Worm (Caenorhabditis elegans) whole organism, mixed stage, embryonic: ENCODE results near the gene idpp-1.

Experiments
- M03D4.4 ChIP-seq: sonication (generic microtip); optimal IDR thresholded peaks from 2 replicates; lab custom pipeline; 2017; ENCODE audit warnings: mild to moderate bottlenecking, missing genetic modification characterization, missing compliant biosample characterization
- bed-3 ChIP-seq: fragments of 200-800 bp; sonication (Bioruptor generic); optimal IDR thresholded peaks from 3 replicates; lab custom pipeline; 2018; ENCODE audit warnings: mild to moderate bottlenecking, missing genetic modification characterization, moderate library complexity, missing compliant biosample characterization
- blmp-1 ChIP-seq: fragments of 150-350 bp; optimal IDR thresholded peaks from 2 replicates; lab custom pipeline; 2014; ENCODE audit warnings: missing biosample characterization, missing genetic modification characterization
- ceh-39 ChIP-seq: fragments of 150-350 bp; optimal IDR thresholded peaks from 2 replicates; lab custom pipeline; 2014; ENCODE audit warnings: missing biosample characterization, missing genetic modification characterization
- ceh-83 ChIP-seq: fragments of 200-800 bp; sonication (Bioruptor generic); optimal IDR thresholded peaks from 2 replicates; lab custom pipeline; 2018; ENCODE audit warnings: mild to moderate bottlenecking, missing genetic modification characterization, missing compliant biosample characterization
- ces-1 ChIP-seq: fragments of 150-350 bp; optimal IDR thresholded peaks from 2 replicates; lab custom pipeline; 2014; ENCODE audit warnings: missing biosample characterization, missing genetic modification reagents, missing genetic modification characterization
- cnd-1 ChIP-seq: fragments of 200-800 bp; sonication (Bioruptor generic); optimal IDR thresholded peaks from 2 replicates; lab custom pipeline; 2018; ENCODE audit warnings: mild to moderate bottlenecking, missing genetic modification characterization, missing compliant biosample characterization
- drap-1 ChIP-seq: fragments of 200-800 bp; sonication (Bioruptor generic); optimal IDR thresholded peaks from 3 replicates; lab custom pipeline; 2018; ENCODE audit warnings: mild to moderate bottlenecking, missing genetic modification characterization, missing compliant biosample characterization
- elt-1 ChIP-seq: sonication (generic microtip); optimal IDR thresholded peaks from 2 replicates; lab custom pipeline; 2017; ENCODE audit warnings: missing genetic modification characterization, mild to moderate bottlenecking, missing compliant biosample characterization, antibody characterized with exemption, moderate library complexity, borderline replicate concordance; ENCODE audit not compliant: insufficient read depth
- elt-3 ChIP-seq: fragments of 150-350 bp; optimal IDR thresholded peaks from 2 replicates; lab custom pipeline; 2014; ENCODE audit warnings: missing biosample characterization, missing genetic modification characterization
- flh-1 ChIP-seq: fragments of 200-800 bp; sonication (Bioruptor generic); optimal IDR thresholded peaks from 2 replicates; lab custom pipeline; 2018; ENCODE audit warnings: mild to moderate bottlenecking, missing genetic modification characterization, moderate library complexity, missing compliant biosample characterization
- ham-2 ChIP-seq: fragments of 200-800 bp; sonication (Bioruptor generic); optimal IDR thresholded peaks from 2 replicates; lab custom pipeline; 2018; ENCODE audit warnings: mild to moderate bottlenecking, missing genetic modification characterization, missing compliant biosample characterization
- hlh-1 ChIP-seq: fragments of 150-350 bp; optimal IDR thresholded peaks from 2 replicates; lab custom pipeline; 2014; ENCODE audit warnings: missing biosample characterization, missing genetic modification reagents, missing genetic modification characterization
- lin-13 ChIP-seq: fragments of 150-350 bp; optimal IDR thresholded peaks from 2 replicates; lab custom pipeline; 2014; ENCODE audit warnings: missing biosample characterization, missing genetic modification characterization
- lin-32 ChIP-seq: fragments of 200-800 bp; sonication (Bioruptor generic); optimal IDR thresholded peaks from 2 replicates; lab custom pipeline; 2018; ENCODE audit warnings: mild to moderate bottlenecking, missing genetic modification characterization, missing compliant biosample characterization
- lsy-2 ChIP-seq: fragments of 150-350 bp; optimal IDR thresholded peaks from 2 replicates; lab custom pipeline; 2014; ENCODE audit warnings: missing biosample characterization, missing genetic modification characterization
- mab-5 ChIP-seq: fragments of 150-350 bp; optimal IDR thresholded peaks from 2 replicates; lab custom pipeline; 2014; ENCODE audit warnings: missing biosample characterization, missing genetic modification characterization
- mep-1 ChIP-seq: fragments of 150-350 bp; optimal IDR thresholded peaks from 2 replicates; lab custom pipeline; 2017; ENCODE audit warnings: missing biosample characterization, missing genetic modification reagents, missing genetic modification characterization, inconsistent platforms
- mls-2 ChIP-seq: sonication (generic microtip); optimal IDR thresholded peaks from 2 replicates; lab custom pipeline; 2016; ENCODE audit warnings: mild to moderate bottlenecking, missing genetic modification characterization, moderate library complexity, missing compliant biosample characterization
- nhr-12 ChIP-seq: fragments of 150-350 bp; optimal IDR thresholded peaks from 2 replicates; lab custom pipeline; 2014; ENCODE audit warnings: missing biosample characterization, missing genetic modification characterization
- nhr-2 ChIP-seq: fragments of 150-350 bp; optimal IDR thresholded peaks from 2 replicates; lab custom pipeline; 2014; ENCODE audit warnings: missing biosample characterization, missing genetic modification characterization
- nhr-237 ChIP-seq: fragments of 150-350 bp; optimal IDR thresholded peaks from 2 replicates; lab custom pipeline; 2014; ENCODE audit warnings: missing biosample characterization, missing genetic modification characterization
- nhr-28 ChIP-seq: fragments of 150-350 bp; optimal IDR thresholded peaks from 2 replicates; lab custom pipeline; 2014; ENCODE audit warnings: missing biosample characterization, missing genetic modification characterization
- nhr-76 ChIP-seq: sonication (generic microtip); optimal IDR thresholded peaks from 2 replicates; lab custom pipeline; 2017; ENCODE audit warnings: missing biosample characterization, missing genetic modification characterization
- pha-4 ChIP-seq: fragments of 150-350 bp; optimal IDR thresholded peaks from 2 replicates; lab custom pipeline; 2018; ENCODE audit warnings: missing biosample characterization, missing genetic modification reagents, missing genetic modification characterization
- sem-2 ChIP-seq: fragments of 200-800 bp; sonication (Bioruptor generic); optimal IDR thresholded peaks from 2 replicates; lab custom pipeline; 2018; ENCODE audit warnings: mild to moderate bottlenecking, missing genetic modification characterization, missing compliant biosample characterization
- snpc-4 ChIP-seq: fragments of 150-350 bp; optimal IDR thresholded peaks from 2 replicates; lab custom pipeline; 2014; ENCODE audit warnings: missing biosample characterization, missing genetic modification characterization
- sptf-1 ChIP-seq: sonication (generic microtip); optimal IDR thresholded peaks from 2 replicates; lab custom pipeline; 2017; ENCODE audit warnings: mild to moderate bottlenecking, missing genetic modification characterization, moderate library complexity, missing compliant biosample characterization
- tbx-8 ChIP-seq: fragments of 200-800 bp; sonication (Bioruptor generic); optimal IDR thresholded peaks from 2 replicates; lab custom pipeline; 2018; ENCODE audit warnings: mild to moderate bottlenecking, missing genetic modification characterization, moderate library complexity, missing compliant biosample characterization
- unc-39 ChIP-seq: fragments of 150-350 bp; optimal IDR thresholded peaks from 2 replicates; lab custom pipeline; 2014; ENCODE audit warnings: missing biosample characterization, missing genetic modification characterization
- unc-62 ChIP-seq: fragments of 150-350 bp; optimal IDR thresholded peaks from 2 replicates; lab custom pipeline; 2014; ENCODE audit warnings: missing biosample characterization, missing genetic modification reagents, missing genetic modification characterization
- zip-8 ChIP-seq: fragments of 150-350 bp; optimal IDR thresholded peaks from 2 replicates; lab custom pipeline; 2014; ENCODE audit warnings: missing biosample characterization, missing genetic modification characterization

The idpp-1 gene

DNA sequence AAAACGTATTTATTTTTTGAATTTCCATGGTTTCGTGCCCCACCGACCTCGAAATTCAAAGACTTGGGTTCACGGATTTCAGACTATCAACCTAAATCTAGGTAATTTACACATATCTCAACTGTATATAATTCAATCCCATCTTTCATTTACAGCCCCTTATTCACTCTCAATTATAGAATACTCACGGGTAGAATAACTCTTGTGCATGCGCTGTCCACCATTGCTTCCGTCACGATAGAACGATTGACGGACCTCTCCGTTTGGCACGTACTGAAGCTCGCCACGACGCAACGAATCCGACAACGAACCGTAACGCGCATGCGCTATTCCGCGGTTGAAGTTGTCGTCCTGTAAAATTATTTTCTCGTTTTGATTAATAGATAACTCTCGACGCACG, 11.8 kb upstream of the idpp-1 start:
- no peak for TF ChIP-seq nhr-28 (tag; lab: Kevin White, UChicago)
- no peak for TF ChIP-seq pha-4
- no peak for TF ChIP-seq mls-2 (tag; lab: Kevin White, UChicago)
- TF ChIP-seq bed-3 (GFP tag; lab: Kevin White, UChicago): no peak
- TF ChIP-seq mep-1: no peak
- no peak for TF ChIP-seq nhr-12 (tag; lab: Kevin White, UChicago)
- TF ChIP-seq hlh-1 (tag; lab: Kevin White, UChicago): no peak
- TF ChIP-seq zip-8 (tag; lab: Kevin White, UChicago): no peak
- no peak for TF ChIP-seq nhr-2
- no peak for TF ChIP-seq M03D4.4
- TF ChIP-seq elt-1: no peak

DNA sequence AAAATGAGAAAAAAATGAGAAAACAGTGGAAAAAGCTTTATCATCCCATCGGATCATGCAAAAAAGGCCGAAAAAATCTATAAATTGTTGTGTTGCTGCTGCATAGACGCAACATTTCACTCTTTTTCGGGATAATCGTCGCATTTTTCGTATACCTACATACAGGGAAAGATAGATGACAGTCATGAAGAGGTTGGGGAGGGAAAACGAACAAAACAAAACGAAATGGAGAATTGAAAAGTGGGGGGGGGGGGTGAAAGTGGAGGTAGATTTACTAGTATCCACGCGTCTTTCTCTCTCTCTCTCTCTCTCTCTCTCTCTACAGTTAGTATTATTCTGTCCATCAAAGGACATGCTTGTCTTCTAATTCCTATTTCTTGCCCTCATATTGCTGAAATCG, 4.0 kb downstream of the idpp-1 start:
- TF ChIP-seq blmp-1 (tag; lab: Kevin White, UChicago): peak; percentile 41
- no peak for TF ChIP-seq tbx-8 (GFP tag; lab: Kevin White, UChicago)

DNA sequence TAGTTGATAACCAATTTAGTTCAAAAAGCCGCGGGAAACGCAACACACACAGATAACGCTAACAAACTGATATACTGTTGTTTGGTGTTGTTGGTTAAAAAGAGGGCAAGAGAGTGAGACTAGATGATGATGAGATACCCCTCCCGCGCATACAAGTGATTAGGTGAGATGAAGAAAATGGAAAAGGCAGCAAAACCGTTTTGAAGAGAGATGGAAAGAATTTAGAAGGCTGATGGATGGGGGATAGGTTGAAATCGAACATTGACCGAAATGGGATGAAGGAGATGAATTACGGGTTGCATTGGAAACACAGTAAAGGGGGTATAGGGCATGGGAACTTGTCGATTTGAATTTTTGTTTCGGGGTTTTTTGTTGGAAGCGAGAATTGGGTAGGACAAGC, 8.3 kb downstream of the idpp-1 start:
- no peak for TF ChIP-seq mep-1
- TF ChIP-seq bed-3 (GFP tag; lab: Kevin White, UChicago): no peak
- no peak for TF ChIP-seq tbx-8 (GFP tag; lab: Kevin White, UChicago)
- TF ChIP-seq nhr-28 (tag; lab: Kevin White, UChicago): no peak
- TF ChIP-seq elt-1: no peak

DNA sequence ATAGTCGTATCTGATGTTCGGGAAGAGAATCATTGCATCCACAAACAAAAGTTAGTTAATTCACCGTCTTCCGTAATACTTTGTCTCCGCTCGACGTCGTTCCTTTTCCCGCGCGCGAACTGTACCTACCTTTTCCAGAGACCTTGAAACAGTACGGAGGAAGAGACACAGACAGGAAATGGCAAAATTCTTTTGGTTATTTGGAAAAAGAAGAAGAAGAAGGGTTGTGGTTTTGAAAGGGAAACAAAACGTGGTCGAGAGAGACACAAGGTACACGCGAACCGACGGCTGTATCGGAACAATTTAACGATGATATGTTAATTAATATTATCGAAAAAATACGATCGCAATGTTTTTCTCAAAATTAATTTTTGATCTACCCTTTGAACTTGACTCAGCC, 9.5 kb downstream of the idpp-1 start:
- TF ChIP-seq flh-1 (no peak), mls-2 (tag; lab: Kevin White, UChicago) (no peak), unc-39 (no peak), lin-32 (no peak), nhr-237 (tag; lab: Kevin White, UChicago) (no peak), ham-2 (GFP tag; lab: Kevin White, UChicago) (no peak), snpc-4 (tag; lab: Kevin White, UChicago) (no peak), lin-13 (tag; lab: Kevin White, UChicago) (no peak)

DNA sequence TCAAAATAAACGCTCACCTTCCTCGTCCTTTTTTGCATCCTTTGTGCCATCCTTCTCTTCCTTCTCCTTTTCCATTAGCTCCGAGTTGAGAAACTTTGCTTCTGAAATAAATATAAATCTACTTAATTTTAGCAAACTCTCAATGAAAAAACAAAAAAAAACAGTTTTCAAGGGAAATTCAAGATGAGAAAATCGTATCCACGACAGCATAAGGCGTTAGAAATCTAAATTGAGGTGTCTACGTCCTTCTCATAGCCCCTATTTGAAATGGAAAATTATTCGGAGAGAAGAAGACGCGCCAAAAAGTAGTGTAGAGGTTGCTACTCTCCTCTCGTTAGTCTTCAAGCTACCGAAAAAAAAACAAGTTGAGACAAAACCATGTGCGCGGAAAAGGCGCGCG, 11.8 kb downstream of the idpp-1 start, which contains the start of gene pat-12:
Gene pat-12, minus strand, starts transcription at position 101 of the 400 bp plus-strand sequence.
- TF ChIP-seq zip-8 (tag; lab: Kevin White, UChicago) (no peak), cnd-1 (tag; lab: Kevin White, UChicago) (no peak), nhr-2 (no peak), lin-32 (no peak), unc-62 (GFP tag; lab: Kevin White, UChicago) (no peak), M03D4.4 (no peak), drap-1 (GFP tag; lab: Kevin White, UChicago) (no peak), mab-5 (tag; lab: Kevin White, UChicago) (no peak), lsy-2 (tag; lab: Kevin White, UChicago) (no peak), snpc-4 (tag; lab: Kevin White, UChicago) (no peak)

DNA sequence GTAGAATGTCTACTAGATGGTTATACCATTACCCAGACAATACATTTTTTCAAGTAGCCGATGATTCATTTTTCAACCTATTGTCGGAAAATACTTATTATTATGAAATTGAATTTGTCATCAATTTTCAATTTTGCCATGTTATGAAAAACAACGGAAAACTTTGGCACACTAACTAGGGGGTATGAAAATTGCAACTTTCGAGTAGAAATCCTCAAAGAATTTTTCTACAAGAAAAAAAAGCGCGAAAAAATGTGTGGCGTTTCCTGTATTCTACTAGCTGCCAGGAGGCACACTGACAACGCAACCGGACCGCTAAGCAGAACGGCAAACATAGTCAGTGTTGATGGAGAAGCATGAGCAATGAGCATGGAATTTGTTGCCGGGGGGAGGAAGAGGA, 13.9 kb downstream of the idpp-1 start:
- TF ChIP-seq drap-1 (GFP tag; lab: Kevin White, UChicago): no peak
- no peak for TF ChIP-seq ceh-39 (tag; lab: Kevin White, UChicago)
- TF ChIP-seq elt-3 (tag; lab: Kevin White, UChicago): no peak
- no peak for TF ChIP-seq ces-1
- TF ChIP-seq ham-2 (GFP tag; lab: Kevin White, UChicago): no peak
- TF ChIP-seq sptf-1: no peak
- no peak for TF ChIP-seq ceh-83 (GFP tag; lab: Kevin White, UChicago)
- TF ChIP-seq mls-2 (tag; lab: Kevin White, UChicago): no peak
- TF ChIP-seq, all 35 proteins: peak for 0

DNA sequence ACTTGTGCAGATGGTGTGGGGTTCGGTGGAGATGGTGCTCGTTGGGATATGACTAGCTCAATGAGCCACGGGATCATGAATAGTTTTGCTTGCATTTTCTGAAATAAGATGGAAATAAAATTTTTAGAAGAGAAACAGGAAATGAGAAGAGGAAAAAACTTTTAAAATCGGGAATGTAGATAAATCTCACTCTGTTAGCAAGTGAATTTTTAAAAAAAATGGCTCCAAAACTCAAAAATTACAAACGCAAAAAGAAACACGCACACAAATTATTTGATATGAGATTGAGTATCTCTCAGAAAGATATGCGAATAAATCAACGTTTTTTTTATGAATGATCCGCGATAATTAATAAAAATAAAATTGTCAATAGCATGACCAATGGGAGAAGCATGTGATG, 17.5 kb downstream of the idpp-1 start, which contains the start of gene T17H7.7:
Gene T17H7.7, minus strand, starts transcription at position 101 of the 400 bp plus-strand sequence.
- TF ChIP-seq nhr-76: no peak
- no peak for TF ChIP-seq sem-2 (GFP tag; lab: Kevin White, UChicago)
